Worm (Caenorhabditis elegans) whole organism, L4 larva: ENCODE results near the gene ddx-15.

ENCODE experiments used
- F37D6.2 ChIP-seq: sonication (generic microtip); optimal IDR thresholded peaks from 2 replicates; lab custom pipeline; 2016; ENCODE audit warnings: mild to moderate bottlenecking, missing genetic modification characterization, missing compliant biosample characterization
- F44E2.7 ChIP-seq: fragments of 200-800 bp; sonication (Bioruptor generic); IDR thresholded peaks from 2 replicates; pipeline ENCODE4 v2.1.2; 2022; ENCODE audit warnings: missing genetic modification characterization, missing compliant biosample characterization
- T26A8.4 ChIP-seq: fragments of 200-800 bp; sonication (Bioruptor generic); IDR thresholded peaks from 2 replicates; pipeline ENCODE4 v1.3.6; 2022; ENCODE audit warnings: missing genetic modification characterization, missing compliant biosample characterization
- Y48G9A.11 ChIP-seq: fragments of 200-800 bp; sonication (Bioruptor generic); IDR thresholded peaks from 2 replicates; pipeline ENCODE4 v1.3.6; 2022; ENCODE audit warnings: missing genetic modification reagents, missing genetic modification characterization, missing compliant biosample characterization
- Y75B8A.6 ChIP-seq: fragments of 200-800 bp; sonication (Bioruptor generic); IDR thresholded peaks from 2 replicates; pipeline ENCODE4 v1.3.6; 2022; ENCODE audit warnings: missing genetic modification reagents, missing genetic modification characterization, missing compliant biosample characterization
- ZK337.2 ChIP-seq: fragments of 200-800 bp; sonication (Bioruptor generic); IDR thresholded peaks from 2 replicates; pipeline ENCODE4 v1.3.6; 2022; ENCODE audit warnings: missing genetic modification reagents, missing genetic modification characterization, missing compliant biosample characterization
- aha-1 ChIP-seq: fragments of 150-350 bp; peaks from one replicate; lab custom pipeline; 2014; ENCODE audit warnings: missing biosample characterization, missing genetic modification characterization
- ama-1 ChIP-seq: fragments of 150-350 bp; optimal IDR thresholded peaks from 2 replicates; lab custom pipeline; 2014; ENCODE audit warnings: inconsistent platforms, mixed read lengths
- arid-1 ChIP-seq: fragments of 200-800 bp; sonication (Bioruptor generic); conservative IDR thresholded peaks from 2 replicates; pipeline ENCODE4 v1.3.6; 2022; ENCODE audit warnings: missing genetic modification reagents, missing genetic modification characterization, missing compliant biosample characterization
- ceh-44 ChIP-seq: fragments of 200-800 bp; sonication (Bioruptor generic); IDR thresholded peaks from 2 replicates; pipeline ENCODE4 v1.3.6; 2022; ENCODE audit warnings: missing genetic modification reagents, missing genetic modification characterization, missing compliant biosample characterization
- ceh-82 ChIP-seq: sonication (generic microtip); optimal IDR thresholded peaks from 2 replicates; lab custom pipeline; 2017; ENCODE audit warnings: missing biosample characterization, missing genetic modification characterization
- ces-1 ChIP-seq: fragments of 150-350 bp; sonication (generic microtip); optimal IDR thresholded peaks from 4 replicates; lab custom pipeline; 2014; ENCODE audit warnings: missing biosample characterization, missing genetic modification reagents, missing genetic modification characterization
- cey-2 ChIP-seq: sonication (generic microtip); optimal IDR thresholded peaks from 3 replicates; lab custom pipeline; 2017; ENCODE audit warnings: missing genetic modification characterization, mild to moderate bottlenecking, missing compliant biosample characterization, antibody characterized with exemption, borderline replicate concordance; ENCODE audit not compliant: insufficient read depth
- ctbp-1 ChIP-seq: fragments of 200-800 bp; sonication (Bioruptor generic); IDR thresholded peaks from 2 replicates; pipeline ENCODE4 v1.3.6; 2022; ENCODE audit warnings: missing genetic modification reagents, missing genetic modification characterization, missing compliant biosample characterization
- daf-16 ChIP-seq, 3 experiments: sonication (generic microtip); optimal IDR thresholded peaks; 2 replicates each; lab custom pipeline; 2016 to 2017; ENCODE audit warnings: missing genetic modification characterization in 3 of 3, missing genetic modification reagents in 3 of 3, mild to moderate bottlenecking in 2 of 3, missing compliant biosample characterization in 2 of 3, missing biosample characterization in 1 of 3, moderate library complexity in 1 of 3
- duxl-1 ChIP-seq: sonication (generic microtip); optimal IDR thresholded peaks from 2 replicates; lab custom pipeline; 2016; ENCODE audit warnings: mild to moderate bottlenecking, missing genetic modification characterization, moderate library complexity, missing compliant biosample characterization; ENCODE audit not compliant: poor library complexity
- dve-1 ChIP-seq: sonication (generic microtip); optimal IDR thresholded peaks from 2 replicates; lab custom pipeline; 2017; ENCODE audit warnings: antibody characterized with exemption, mild to moderate bottlenecking, missing genetic modification characterization, missing compliant biosample characterization; ENCODE audit not compliant: insufficient read depth
- egl-43 ChIP-seq: fragments of 200-800 bp; sonication (Bioruptor generic); IDR thresholded peaks from 2 replicates; pipeline ENCODE4 v1.3.6; 2022; ENCODE audit warnings: missing genetic modification reagents, missing genetic modification characterization, missing compliant biosample characterization
- hlh-11 ChIP-seq: fragments of 200-800 bp; sonication (Bioruptor generic); optimal IDR thresholded peaks from 2 replicates; lab custom pipeline; 2018; ENCODE audit warnings: mild to moderate bottlenecking, missing genetic modification characterization, missing compliant biosample characterization
- lim-7 ChIP-seq: fragments of 200-800 bp; sonication (Bioruptor generic); IDR thresholded peaks from 2 replicates; pipeline ENCODE4 v1.3.6; 2022; ENCODE audit warnings: missing genetic modification characterization, missing compliant biosample characterization
- madf-9 ChIP-seq: fragments of 200-800 bp; sonication (Bioruptor generic); conservative IDR thresholded peaks from 2 replicates; pipeline ENCODE4 v1.3.6; 2022; ENCODE audit warnings: missing genetic modification reagents, missing genetic modification characterization, missing compliant biosample characterization
- mdt-29 ChIP-seq: fragments of 200-800 bp; sonication (Bioruptor generic); IDR thresholded peaks from 2 replicates; pipeline ENCODE4 v1.3.6; 2022; ENCODE audit warnings: missing genetic modification reagents, missing genetic modification characterization, missing compliant biosample characterization
- mep-1 ChIP-seq: fragments of 150-350 bp; sonication (generic microtip); optimal IDR thresholded peaks from 3 replicates; lab custom pipeline; 2014; ENCODE audit warnings: missing biosample characterization, missing genetic modification characterization
- mxl-3 ChIP-seq: fragments of 200-800 bp; sonication (Bioruptor generic); optimal IDR thresholded peaks from 2 replicates; lab custom pipeline; 2018; ENCODE audit warnings: mild to moderate bottlenecking, missing genetic modification characterization, missing compliant biosample characterization
- nhr-102 ChIP-seq: sonication (generic microtip); optimal IDR thresholded peaks from 2 replicates; lab custom pipeline; 2016; ENCODE audit warnings: mild to moderate bottlenecking, missing genetic modification characterization, moderate library complexity, missing compliant biosample characterization
- nhr-11 ChIP-seq: fragments of 150-350 bp; optimal IDR thresholded peaks from 2 replicates; lab custom pipeline; 2014; ENCODE audit warnings: missing biosample characterization, missing genetic modification characterization
- nhr-25 ChIP-seq: sonication (generic microtip); optimal IDR thresholded peaks from 2 replicates; lab custom pipeline; 2017; ENCODE audit warnings: missing genetic modification characterization, mild to moderate bottlenecking, missing compliant biosample characterization, antibody characterized with exemption, moderate library complexity, borderline replicate concordance; ENCODE audit not compliant: insufficient read depth
- nhr-28 ChIP-seq: fragments of 150-350 bp; optimal IDR thresholded peaks from 2 replicates; lab custom pipeline; 2014; ENCODE audit warnings: missing biosample characterization, missing genetic modification characterization
- nhr-48 ChIP-seq: sonication (generic microtip); optimal IDR thresholded peaks from 2 replicates; lab custom pipeline; 2016; ENCODE audit warnings: mild to moderate bottlenecking, missing genetic modification characterization, missing compliant biosample characterization
- nhr-6 ChIP-seq: fragments of 150-350 bp; optimal IDR thresholded peaks from 2 replicates; lab custom pipeline; 2014; ENCODE audit warnings: missing biosample characterization, missing genetic modification characterization
- nhr-76 ChIP-seq: fragments of 150-350 bp; optimal IDR thresholded peaks from 2 replicates; lab custom pipeline; 2014; ENCODE audit warnings: missing biosample characterization, missing genetic modification characterization
- pha-4 ChIP-seq, 2 experiments: fragments of 150-350 bp in 1 of 2; fragments of 200-800 bp in 1 of 2; sonication (Bioruptor generic) in 1 of 2; IDR thresholded peaks in 1 of 2; optimal IDR thresholded peaks in 1 of 2; 2 replicates each; pipeline versions ENCODE4 v1.3.6 to Lab custom; 2014 to 2022; ENCODE audit warnings: missing genetic modification characterization in 2 of 2, missing genetic modification reagents in 2 of 2, missing biosample characterization in 1 of 2, missing compliant biosample characterization in 1 of 2
- php-3 ChIP-seq: fragments of 200-800 bp; sonication (Bioruptor generic); IDR thresholded peaks from 2 replicates; pipeline ENCODE4 v1.3.6; 2022; ENCODE audit warnings: missing genetic modification reagents, missing genetic modification characterization, missing compliant biosample characterization
- rbr-2 ChIP-seq: sonication (generic microtip); optimal IDR thresholded peaks from 2 replicates; lab custom pipeline; 2016; ENCODE audit warnings: missing genotype, missing genetic modification characterization, missing compliant biosample characterization
- set-16 ChIP-seq: fragments of 200-800 bp; sonication (Bioruptor generic); IDR thresholded peaks from 2 replicates; pipeline ENCODE4 v1.3.6; 2022; ENCODE audit warnings: missing genetic modification reagents, missing genetic modification characterization, missing compliant biosample characterization
- snpc-1.2 ChIP-seq: fragments of 200-800 bp; sonication (Bioruptor generic); IDR thresholded peaks from 2 replicates; pipeline ENCODE4 v1.3.6; 2022; ENCODE audit warnings: missing genetic modification reagents, missing genetic modification characterization, missing compliant biosample characterization
- spr-1 ChIP-seq: sonication (generic microtip); optimal IDR thresholded peaks from 2 replicates; lab custom pipeline; 2016; ENCODE audit warnings: mild to moderate bottlenecking, missing genetic modification characterization, missing compliant biosample characterization
- tra-1 ChIP-seq: fragments of 200-800 bp; sonication (Bioruptor generic); IDR thresholded peaks from 2 replicates; pipeline ENCODE4 v1.3.6; 2022; ENCODE audit warnings: missing genetic modification reagents, missing genetic modification characterization, missing compliant biosample characterization
- unc-130 ChIP-seq: sonication (generic microtip); optimal IDR thresholded peaks from 2 replicates; lab custom pipeline; 2016; ENCODE audit warnings: missing genetic modification reagents, missing genetic modification characterization, missing compliant biosample characterization
- unc-62 ChIP-seq, 3 experiments: fragments of 150-350 bp in 1 of 3; sonication (generic microtip); optimal IDR thresholded peaks in 2 of 3; peaks in 1 of 3; 1 replicate in 1 of 3; 2 replicates in 2 of 3; lab custom pipeline; 2014 to 2017; ENCODE audit warnings: missing biosample characterization in 3 of 3, missing genetic modification characterization in 3 of 3, missing genetic modification reagents in 3 of 3, missing genotype in 1 of 3
- ztf-11 ChIP-seq: fragments of 150-350 bp; optimal IDR thresholded peaks from 2 replicates; lab custom pipeline; 2014; ENCODE audit warnings: missing biosample characterization, missing genetic modification characterization
- ztf-7 ChIP-seq: fragments of 150-350 bp; optimal IDR thresholded peaks from 2 replicates; lab custom pipeline; 2014; ENCODE audit warnings: missing biosample characterization, missing genetic modification characterization

Gene ddx-15

ce11 chrIII:5564799-5565198, 26.7 kb downstream of the ddx-15 start, which contains the start of gene mlc-3:
Gene mlc-3 (plus strand): TSS chrIII:5565025.
- no peak for TF ChIP-seq mep-1 (tag; lab: Kevin White, UChicago)
- 0 out of 2 replicates have a peak, but pooled peaks have one; percentile 16 for TF ChIP-seq lim-7 (GFP tag; lab: Robert Waterston, UW)
- no peak for TF ChIP-seq arid-1 (GFP tag; lab: Robert Waterston, UW)
- TF ChIP-seq set-16 (GFP tag; lab: Robert Waterston, UW), result peak; percentile 43; the same call in 1 of the 2 replicates
- peak; percentile 36 for TF ChIP-seq hlh-11
- TF ChIP-seq snpc-1.2 (GFP tag; lab: Robert Waterston, UW), result no peak
- peak; percentile 20 for TF ChIP-seq aha-1 (tag; lab: Kevin White, UChicago)
- no peak for TF ChIP-seq nhr-25 (tag; lab: Kevin White, UChicago)
- no peak for TF ChIP-seq ceh-82 (tag; lab: Kevin White, UChicago)
- no peak for TF ChIP-seq nhr-6 (tag; lab: Kevin White, UChicago)
- no peak for TF ChIP-seq rbr-2
- no peak for TF ChIP-seq unc-130 (GFP tag; lab: Kevin White, UChicago)
- no peak for TF ChIP-seq ztf-7
- TF ChIP-seq ZK337.2 (GFP tag; lab: Robert Waterston, UW), result 0 out of 2 replicates have a peak, but pooled peaks have one; percentile 15

ce11 chrIII:5564325-5564724, 27.2 kb downstream of the ddx-15 start:
- TF ChIP-seq nhr-76 (tag; lab: Kevin White, UChicago), result no peak
- peak in 1 of 2 experiments; percentile 96 for TF ChIP-seq unc-62 (GFP tag; optimal IDR thresholded peaks at IDR 0.05 in 1 of 2; lab: Kevin White, UChicago)
- no peak for TF ChIP-seq unc-62 (tag; optimal IDR thresholded peaks at IDR 0.05; lab: Kevin White, UChicago)
- TF ChIP-seq, all 104 proteins: peak for 1

ce11 chrIII:5563680-5564079, 27.8 kb downstream of the ddx-15 start:
- TF ChIP-seq hlh-11, result peak; percentile 52
- TF ChIP-seq unc-62 (GFP tag; optimal IDR thresholded peaks at IDR 0.05 in 1 of 2; lab: Kevin White, UChicago), result peak in 1 of 2 experiments; percentile 6
- no peak for TF ChIP-seq unc-62 (tag; optimal IDR thresholded peaks at IDR 0.05; lab: Kevin White, UChicago)
- TF ChIP-seq nhr-11 (tag; lab: Kevin White, UChicago), result peak; percentile 50
- no peak for TF ChIP-seq F44E2.7
- TF ChIP-seq nhr-28 (tag; lab: Kevin White, UChicago), result peak; percentile 5
- peak; percentile 31 for TF ChIP-seq mxl-3 (GFP tag; lab: Kevin White, UChicago)
- no peak for TF ChIP-seq php-3 (GFP tag; lab: Robert Waterston, UW)
- no peak for TF ChIP-seq duxl-1
- TF ChIP-seq dve-1 (tag; lab: Kevin White, UChicago), result no peak
- TF ChIP-seq ceh-44 (GFP tag; lab: Robert Waterston, UW), result no peak
- TF ChIP-seq daf-16 (GFP tag; optimal IDR thresholded peaks at IDR 0.05; lab: Kevin White, UChicago), result peak in 1 of 2 experiments; percentile 15
- TF ChIP-seq daf-16 (tag; optimal IDR thresholded peaks at IDR 0.05; lab: Kevin White, UChicago), result no peak
- peak; percentile 20; the same call in 1 of the 2 replicates for TF ChIP-seq set-16 (GFP tag; lab: Robert Waterston, UW)

- TF ChIP-seq ces-1, result no peak
- TF ChIP-seq T26A8.4 (GFP tag; lab: Robert Waterston, UW), result peak; percentile 52; the same call in 1 of the 2 replicates
- TF ChIP-seq spr-1, result peak; percentile 24
- TF ChIP-seq egl-43 (GFP tag; lab: Robert Waterston, UW), result peak; percentile 54; the same call in 1 of the 2 replicates
- no peak for TF ChIP-seq ztf-11 (tag; lab: Kevin White, UChicago)
- peak; percentile 23; the same call in 1 of the 2 replicates for TF ChIP-seq tra-1
- peak; percentile 69; the same call in 1 of the 2 replicates for TF ChIP-seq arid-1 (GFP tag; lab: Robert Waterston, UW)
- peak; percentile 66 for TF ChIP-seq aha-1 (tag; lab: Kevin White, UChicago)
- TF ChIP-seq F37D6.2 (tag; lab: Kevin White, UChicago), result no peak
- TF ChIP-seq Y75B8A.6, result peak; percentile 16; the same call in 1 of the 2 replicates
- peak; percentile 47; the same call in 1 of the 2 replicates for TF ChIP-seq pha-4 (GFP tag; IDR thresholded peaks at IDR 0.05; lab: Robert Waterston, UW)
- no peak for TF ChIP-seq pha-4 (tag; optimal IDR thresholded peaks at IDR 0.05; lab: Kevin White, UChicago)
- no peak for TF ChIP-seq cey-2 (tag; lab: Kevin White, UChicago)
- TF ChIP-seq nhr-102 (tag; lab: Kevin White, UChicago), result peak; percentile 9
- peak; percentile 44; the same call in 1 of the 2 replicates for TF ChIP-seq php-3 (GFP tag; lab: Robert Waterston, UW)
- TF ChIP-seq mdt-29 (GFP tag; lab: Robert Waterston, UW), result peak; percentile 49; the same call in 1 of the 2 replicates
- TF ChIP-seq Y48G9A.11 (GFP tag; lab: Robert Waterston, UW), result peak; percentile 19; the same call in 1 of the 2 replicates
- TF ChIP-seq ama-1, result peak; percentile 33
- no peak for TF ChIP-seq nhr-48
- TF ChIP-seq ctbp-1, result no peak
- TF ChIP-seq madf-9, result no peak
Observed at ce11 chrIII:5557246-5557819, 34.2 kb downstream of the ddx-15 start, which contains the start of gene rpc-2. Gene rpc-2 (plus strand): TSS chrIII:5557365.
